Worm (Caenorhabditis elegans) whole organism, late embryonic: ENCODE data around the gene dct-17.
A peak's percentile ranks its signal among the peaks of the same experiment; 100 is the strongest.

Source experiments
- K09A11.1 ChIP-seq: sonication (generic microtip); optimal IDR thresholded peaks from 2 replicates; lab custom pipeline; 2017; ENCODE audit warnings: antibody characterized with exemption, mild to moderate bottlenecking, missing genetic modification characterization, missing compliant biosample characterization; ENCODE audit not compliant: insufficient read depth
- ceh-24 ChIP-seq: sonication (generic microtip); optimal IDR thresholded peaks from 2 replicates; lab custom pipeline; 2016; ENCODE audit warnings: mild to moderate bottlenecking, missing genetic modification characterization, missing compliant biosample characterization
- ceh-31 ChIP-seq: sonication (generic microtip); optimal IDR thresholded peaks from 2 replicates; lab custom pipeline; 2016; ENCODE audit warnings: missing genetic modification characterization, missing compliant biosample characterization
- che-1 ChIP-seq: sonication (generic microtip); optimal IDR thresholded peaks from 2 replicates; lab custom pipeline; 2016; ENCODE audit warnings: mild to moderate bottlenecking, missing genetic modification characterization, missing compliant biosample characterization
- elt-2 ChIP-seq: sonication (generic microtip); optimal IDR thresholded peaks from 2 replicates; lab custom pipeline; 2016; ENCODE audit warnings: missing genetic modification reagents, missing genetic modification characterization, missing compliant biosample characterization
- nfya-1 ChIP-seq: sonication (generic microtip); optimal IDR thresholded peaks from 2 replicates; lab custom pipeline; 2017; ENCODE audit warnings: missing genetic modification characterization, mild to moderate bottlenecking, missing compliant biosample characterization, antibody characterized with exemption, moderate library complexity
- pat-9 ChIP-seq: fragments of 200-800 bp; sonication (Bioruptor generic); optimal IDR thresholded peaks from 2 replicates; lab custom pipeline; 2018; ENCODE audit warnings: mild to moderate bottlenecking, missing genetic modification characterization, moderate library complexity, missing compliant biosample characterization
- sdc-2 ChIP-seq: sonication (generic microtip); optimal IDR thresholded peaks from 2 replicates; lab custom pipeline; 2016; ENCODE audit warnings: missing genotype, missing genetic modification characterization, missing compliant biosample characterization
- sox-4 ChIP-seq: sonication (generic microtip); optimal IDR thresholded peaks from 2 replicates; lab custom pipeline; 2017; ENCODE audit warnings: mild to moderate bottlenecking, missing genetic modification characterization, inconsistent platforms, missing compliant biosample characterization
- tbx-2 ChIP-seq: sonication (generic microtip); optimal IDR thresholded peaks from 2 replicates; lab custom pipeline; 2016; ENCODE audit warnings: missing genetic modification characterization, missing compliant biosample characterization
- ttx-3 ChIP-seq: sonication (generic microtip); optimal IDR thresholded peaks from 2 replicates; lab custom pipeline; 2016; ENCODE audit warnings: missing genetic modification reagents, missing genetic modification characterization, missing compliant biosample characterization
- unc-42 ChIP-seq: sonication (generic microtip); optimal IDR thresholded peaks from 2 replicates; lab custom pipeline; 2016; ENCODE audit warnings: missing genotype, missing genetic modification characterization, missing compliant biosample characterization
- unc-55 ChIP-seq: sonication (generic microtip); optimal IDR thresholded peaks from 2 replicates; lab custom pipeline; 2017; ENCODE audit warnings: missing biosample characterization, missing genetic modification reagents, missing genetic modification characterization
- unc-86 ChIP-seq: sonication (generic microtip); optimal IDR thresholded peaks from 2 replicates; lab custom pipeline; 2016; ENCODE audit warnings: missing genetic modification characterization, missing compliant biosample characterization

The dct-17 gene

ce11 chrV:13678542-13678941 lies 52.0 kb downstream of the dct-17 start, which contains the start of the genes tag-65 and ccz-1:
TSS of gene tag-65 (minus strand) at chrV:13678587.
TSS of gene ccz-1 (plus strand) at chrV:13678875.
- no peak for TF ChIP-seq che-1
- peak; percentile 35 for TF ChIP-seq ceh-31 (tag; lab: Kevin White, UChicago)
- peak; percentile 62 for TF ChIP-seq unc-42 (tag; lab: Kevin White, UChicago)
- no peak for TF ChIP-seq sox-4 (tag; lab: Kevin White, UChicago)
- TF ChIP-seq tbx-2 = peak; percentile 42
- TF ChIP-seq sdc-2 (tag; lab: Kevin White, UChicago) = no peak
- TF ChIP-seq unc-86 (tag; lab: Kevin White, UChicago) = peak; percentile 22
- TF ChIP-seq K09A11.1 (tag; lab: Kevin White, UChicago) = peak; percentile 7
- peak; percentile 1 for TF ChIP-seq pat-9
- TF ChIP-seq elt-2 = peak; percentile 45
- peak; percentile 84 for TF ChIP-seq unc-55
- TF ChIP-seq ceh-24 = no peak
- TF ChIP-seq ttx-3 (tag; lab: Kevin White, UChicago) = peak; percentile 35
- peak; percentile 71 for TF ChIP-seq nfya-1
